Worm (Caenorhabditis elegans): ENCODE data around the gene strm-1.

DNA sequence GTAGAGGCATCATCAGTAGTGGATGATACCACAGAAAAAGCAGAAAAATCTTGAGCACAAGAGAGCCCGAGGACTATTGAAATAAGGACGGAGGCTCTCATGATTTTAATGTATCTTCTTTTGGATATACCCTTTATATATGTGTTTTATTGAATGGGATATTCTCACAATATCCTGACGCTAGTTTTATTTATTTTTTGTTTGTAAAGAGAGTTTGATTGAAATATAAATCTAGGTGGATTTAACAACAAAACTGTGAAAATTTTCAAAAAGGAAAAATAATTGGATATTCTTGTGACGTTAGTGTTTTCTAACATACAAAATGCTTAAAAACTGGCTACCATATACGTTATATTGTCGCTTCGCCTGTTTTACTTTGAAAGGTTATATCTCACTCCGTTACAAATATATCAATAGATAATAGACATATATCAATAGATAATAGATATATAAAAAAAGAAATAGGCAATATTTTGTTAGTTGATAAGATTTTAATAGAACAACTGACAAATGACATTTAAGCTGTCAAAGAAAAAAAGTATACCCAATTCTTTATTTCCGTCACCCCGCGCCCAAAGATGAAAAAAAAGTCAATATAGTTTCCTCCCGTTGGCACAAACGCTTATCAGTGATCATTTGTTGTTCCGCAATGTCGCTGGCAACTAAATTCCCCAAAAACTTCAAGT, 43.8 kb downstream of the strm-1 start, which contains the start of the genes E02H9.7 and klo-2:
- TF ChIP-seq him-1 (tag; optimal IDR thresholded peaks at IDR 0.05), result no peak
- TF ChIP-seq W03F9.2 (tag; optimal IDR thresholded peaks at IDR 0.05), result no peak

Data from whole organism, L4/young adult.